Fruit fly (Drosophila melanogaster): Measurements from ENCODE around the gene CG12991.

DNA sequence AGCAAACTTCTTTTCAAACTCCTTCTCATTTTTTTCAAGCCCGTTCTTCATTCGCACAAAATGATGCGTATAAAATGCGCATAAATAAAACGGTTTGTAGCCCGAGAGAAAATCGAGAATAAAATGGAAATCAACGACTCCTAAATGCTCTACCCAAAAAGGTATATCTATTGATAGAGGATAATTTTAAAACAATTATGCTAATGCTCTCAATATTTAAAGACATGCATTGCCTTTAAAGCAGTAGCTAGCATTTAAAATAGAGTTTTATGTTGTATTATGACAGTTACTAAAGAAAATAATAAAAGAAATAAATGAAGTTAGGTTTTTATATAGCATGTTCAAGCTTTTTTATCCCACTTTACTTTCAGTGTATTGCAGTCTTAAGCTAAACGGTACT lies 29.4 kb upstream of the CG12991 start:
- TF ChIP-seq cwo (GFP tag; optimal IDR thresholded peaks at IDR 0.05) (no peak), grn (GFP tag; optimal IDR thresholded peaks at IDR 0.05) (no peak), amos (GFP tag; IDR thresholded peaks at IDR 0.05; ENCODE audit: partially characterized antibody) (no peak), CG17186 (GFP tag; optimal IDR thresholded peaks at IDR 0.05) (no peak), vfl (GFP tag; optimal IDR thresholded peaks at IDR 0.05) (no peak), CG6765 (GFP tag; optimal IDR thresholded peaks at IDR 0.05) (no peak), kni (GFP tag; optimal IDR thresholded peaks at IDR 0.05) (no peak), hb (GFP tag; IDR thresholded peaks at IDR 0.05; ENCODE audit: partially characterized antibody) (no peak), CG17385 (GFP tag; optimal IDR thresholded peaks at IDR 0.05) (no peak), jing (GFP tag; optimal IDR thresholded peaks at IDR 0.05) (no peak), zfh1 (GFP tag; IDR thresholded peaks at IDR 0.05) (no peak), PHDP (tag; optimal IDR thresholded peaks at IDR 0.05) (no peak), CG10565 (GFP tag; optimal IDR thresholded peaks at IDR 0.05) (no peak)

All from whole organism, embryonic.